Fruit fly (Drosophila melanogaster): Measurements from ENCODE around the gene CG13877.
A peak's percentile ranks its signal among the peaks of the same experiment; 100 is the strongest.

CG13877 gene

dm6 chr3L:199754-200596 lies 17.9 kb upstream of the CG13877 start, which contains the start of the genes rno and mri (continued):
- TF ChIP-seq CG8388 (GFP tag; optimal IDR thresholded peaks at IDR 0.05) (peak; percentile 64), pnt (GFP tag; optimal IDR thresholded peaks at IDR 0.05) (no peak), Asciz (GFP tag; optimal IDR thresholded peaks at IDR 0.05) (no peak), CG14050 (GFP tag; IDR thresholded peaks at IDR 0.05) (peak; percentile 40; the same call in 1 of the 3 replicates), Atf3 (GFP tag; optimal IDR thresholded peaks at IDR 0.05) (peak; percentile 33), ftz-f1 (GFP tag; optimal IDR thresholded peaks at IDR 0.05) (no peak), al (GFP tag; IDR thresholded peaks at IDR 0.05) (peak; percentile 67), sqz (GFP tag; optimal IDR thresholded peaks at IDR 0.05) (peak; percentile 13), ewg (GFP tag; optimal IDR thresholded peaks at IDR 0.05) (peak; percentile 24), ab (GFP tag; optimal IDR thresholded peaks at IDR 0.05) (no peak), CG17829 (tag; optimal IDR thresholded peaks at IDR 0.05) (peak; percentile 81), Atf-2 (GFP tag; optimal IDR thresholded peaks at IDR 0.05) (no peak), CG42726 (GFP tag; IDR thresholded peaks at IDR 0.05; ENCODE audit: partially characterized antibody) (peak; percentile 91), HmgD (GFP tag; optimal IDR thresholded peaks at IDR 0.05) (no peak), Deaf1 (tag; optimal IDR thresholded peaks at IDR 0.05) (no peak), Pdp1 (GFP tag; optimal IDR thresholded peaks at IDR 0.05) (peak in 1 of 2 experiments; percentile 50), onecut (GFP tag; IDR thresholded peaks at IDR 0.05) (peak; percentile 28), Ssrp (tag; optimal IDR thresholded peaks at IDR 0.05) (peak; percentile 78), CG31441 (GFP tag; IDR thresholded peaks at IDR 0.05) (peak; percentile 82), CG9797 (GFP tag; optimal IDR thresholded peaks at IDR 0.05) (no peak), CG12299 (tag; optimal IDR thresholded peaks at IDR 0.05) (peak; percentile 68), CG10321 (GFP tag; IDR thresholded peaks at IDR 0.05) (peak; percentile 17; the same call in 1 of the 2 replicates), dimm (GFP tag; IDR thresholded peaks at IDR 0.05) (peak; percentile 42; the same call in 1 of the 2 replicates), Taf1 (GFP tag; IDR thresholded peaks at IDR 0.05) (peak; percentile 51), CG14860 (GFP tag; IDR thresholded peaks at IDR 0.05; ENCODE audit: partially characterized antibody) (peak; percentile 93), CG4854 (GFP tag; optimal IDR thresholded peaks at IDR 0.05) (no peak), NFAT (GFP tag; IDR thresholded peaks at IDR 0.05) (peak; percentile 53), Sox100B (GFP tag; optimal IDR thresholded peaks at IDR 0.05) (no peak), NK7.1 (GFP tag; optimal IDR thresholded peaks at IDR 0.05) (no peak), seq (GFP tag; IDR thresholded peaks at IDR 0.05) (no peak), D (optimal IDR thresholded peaks at IDR 0.05) (no peak), D (GFP tag; optimal IDR thresholded peaks at IDR 0.05) (peak; percentile 41), CG1024 (GFP tag; IDR thresholded peaks at IDR 0.05) (no peak), CG11696 (GFP tag; IDR thresholded peaks at IDR 0.05) (peak; percentile 53), CG15073 (GFP tag; optimal IDR thresholded peaks at IDR 0.05) (no peak), Rx (GFP tag; IDR thresholded peaks at IDR 0.05) (0 out of 2 replicates have a peak, but pooled peaks have one; percentile 19), CG17802 (tag; optimal IDR thresholded peaks at IDR 0.05) (peak; percentile 18), E2f2 (GFP tag; IDR thresholded peaks at IDR 0.05) (peak; percentile 40), CG9876 (GFP tag; optimal IDR thresholded peaks at IDR 0.05) (no peak), CG6272 (GFP tag; IDR thresholded peaks at IDR 0.05) (peak; percentile 67), luna (GFP tag; optimal IDR thresholded peaks at IDR 0.05) (no peak), cwo (GFP tag; optimal IDR thresholded peaks at IDR 0.05) (peak; percentile 51), YL-1 (GFP tag; optimal IDR thresholded peaks at IDR 0.05) (no peak), twi (tag; optimal IDR thresholded peaks at IDR 0.05) (peak; percentile 62), CG7987 (GFP tag; optimal IDR thresholded peaks at IDR 0.05) (no peak), CG10959 (GFP tag; IDR thresholded peaks at IDR 0.05) (no peak), BEAF-32 (GFP tag; optimal IDR thresholded peaks at IDR 0.05) (peak; percentile 89), tx (GFP tag; optimal IDR thresholded peaks at IDR 0.05) (no peak), CG31365 (tag; optimal IDR thresholded peaks at IDR 0.05) (no peak), CG7357 (GFP tag; IDR thresholded peaks at IDR 0.05) (no peak)
